Worm (Caenorhabditis elegans): ENCODE results near the gene T26H5.4.

Gene T26H5.4

ce11 chrV:15398728-15399127, 49.8 kb downstream of the T26H5.4 start, which contains the start of gene fbxa-199:
fbxa-199 (minus strand) TSS chrV:15398828.
- TF ChIP-seq efl-3 (GFP tag; optimal IDR thresholded peaks at IDR 0.05) (no peak), ceh-8 (GFP tag; optimal IDR thresholded peaks at IDR 0.05) (no peak), C16A3.4 (tag; optimal IDR thresholded peaks at IDR 0.05) (no peak), grh-1 (GFP tag; IDR thresholded peaks at IDR 0.05) (no peak), nhr-47 (tag; optimal IDR thresholded peaks at IDR 0.05) (no peak), ztf-11 (tag; optimal IDR thresholded peaks at IDR 0.05) (no peak), C34B4.2 (tag; optimal IDR thresholded peaks at IDR 0.05) (no peak), ceh-63 (GFP tag; optimal IDR thresholded peaks at IDR 0.05) (no peak), xbp-1 (tag; optimal IDR thresholded peaks at IDR 0.05) (no peak), nhr-90 (tag; optimal IDR thresholded peaks at IDR 0.05; ENCODE audit: poor library complexity) (no peak), ces-1 (GFP tag; optimal IDR thresholded peaks at IDR 0.05) (no peak), nhr-12 (tag; optimal IDR thresholded peaks at IDR 0.05) (no peak), unc-62 (GFP tag; optimal IDR thresholded peaks at IDR 0.05) (no peak)
